Fruit fly (Drosophila melanogaster) whole organism, embryonic: Measurements from ENCODE around the gene CG15406.
A peak's percentile ranks its signal among the peaks of the same experiment; 100 is the strongest.

Experiments used
- Adf1 ChIP-seq: fragments of 200-800 bp; sonication (Bioruptor generic); IDR thresholded peaks from 2 replicates; pipeline ENCODE4 v1.3.6; 2022; ENCODE audit warnings: missing biosample characterization, missing genetic modification characterization
- Aef1 ChIP-seq: fragments of 200-800 bp; sonication (Bioruptor generic); IDR thresholded peaks from 3 replicates; pipeline ENCODE4 v1.3.6; 2022; ENCODE audit warnings: missing biosample characterization, missing genetic modification characterization
- CG1024 ChIP-seq: fragments of 200-800 bp; sonication (Bioruptor generic); IDR thresholded peaks from 2 replicates; pipeline ENCODE4 v1.3.6; 2022; ENCODE audit warnings: missing biosample characterization, missing genetic modification characterization
- CG11504 ChIP-seq: fragments of 200-800 bp; sonication (Bioruptor generic); optimal IDR thresholded peaks from 3 replicates; lab custom pipeline; 2019; ENCODE audit warnings: missing biosample characterization, mild to moderate bottlenecking, missing genetic modification characterization, moderate library complexity
- CG11560 ChIP-seq: fragments of 200-800 bp; sonication (Bioruptor generic); IDR thresholded peaks from 3 replicates; pipeline ENCODE4 v1.3.6; 2022; ENCODE audit warnings: missing biosample characterization, missing genetic modification characterization
- CG12219 ChIP-seq: fragments of 200-800 bp; sonication (Bioruptor generic); optimal IDR thresholded peaks from 3 replicates; lab custom pipeline; 2018; ENCODE audit warnings: missing biosample characterization, mild to moderate bottlenecking, missing genetic modification characterization
- CG15479 ChIP-seq: fragments of 200-800 bp; sonication (Bioruptor generic); optimal IDR thresholded peaks from 3 replicates; lab custom pipeline; 2019; ENCODE audit warnings: missing biosample characterization, mild to moderate bottlenecking, missing genetic modification characterization, moderate library complexity
- CG15696 ChIP-seq: fragments of 200-800 bp; sonication (Bioruptor generic); optimal IDR thresholded peaks from 2 replicates; lab custom pipeline; 2019; ENCODE audit warnings: missing biosample characterization, mild to moderate bottlenecking, missing genetic modification characterization, moderate library complexity
- CG2678 ChIP-seq: fragments of 200-800 bp; sonication (Bioruptor generic); optimal IDR thresholded peaks from 3 replicates; lab custom pipeline; 2019; ENCODE audit warnings: missing biosample characterization, mild to moderate bottlenecking, missing genetic modification characterization, moderate library complexity
- CG3065 ChIP-seq: fragments of 200-800 bp; sonication (Bioruptor generic); optimal IDR thresholded peaks from 2 replicates; lab custom pipeline; 2016; ENCODE audit warnings: missing biosample characterization, missing genetic modification characterization
- CG32772 ChIP-seq: fragments of 200-800 bp; sonication (Bioruptor generic); IDR thresholded peaks from 2 replicates; pipeline ENCODE4 v1.3.6; 2022; ENCODE audit warnings: missing biosample characterization, missing genetic modification characterization
- CG43689 ChIP-seq: fragments of 200-800 bp; sonication (Bioruptor generic); IDR thresholded peaks from 2 replicates; pipeline ENCODE4 v1.3.6; 2022; ENCODE audit warnings: missing biosample characterization, missing genetic modification characterization
- CG4730 ChIP-seq: fragments of 200-800 bp; sonication (Bioruptor generic); IDR thresholded peaks from 2 replicates; pipeline ENCODE4 v1.3.6; 2022; ENCODE audit warnings: missing biosample characterization, missing genetic modification characterization
- CG6654 ChIP-seq: fragments of 200-800 bp; sonication (Bioruptor generic); optimal IDR thresholded peaks from 2 replicates; lab custom pipeline; 2017; ENCODE audit warnings: missing biosample characterization, mild to moderate bottlenecking, missing genetic modification characterization
- CG6689 ChIP-seq: fragments of 200-800 bp; sonication (Bioruptor generic); IDR thresholded peaks from 2 replicates; pipeline ENCODE4 v1.3.6; 2022; ENCODE audit warnings: missing biosample characterization, missing genetic modification characterization
- CG7372 ChIP-seq: fragments of 200-800 bp; sonication (Bioruptor generic); IDR thresholded peaks from 2 replicates; pipeline ENCODE4 v1.3.6; 2022; ENCODE audit warnings: missing biosample characterization, missing genetic modification characterization
- CG8388 ChIP-seq: fragments of 200-800 bp; sonication (Bioruptor generic); optimal IDR thresholded peaks from 2 replicates; lab custom pipeline; 2019; ENCODE audit warnings: missing biosample characterization, mild to moderate bottlenecking, missing genetic modification characterization, moderate library complexity
- D ChIP-seq, 2 experiments: fragments of 200-800 bp in 1 of 2; fragments of >200 bp in 1 of 2; sonication (Bioruptor generic) in 1 of 2; optimal IDR thresholded peaks; 2 replicates in 1 of 2; 3 replicates in 1 of 2; lab custom pipeline; 2017; ENCODE audit warnings: mild to moderate bottlenecking in 1 of 2, missing biosample characterization in 1 of 2, missing genetic modification characterization in 1 of 2, missing genetic modification reagents in 1 of 2
- Dfd ChIP-seq, 2 experiments: fragments of >200 bp; optimal IDR thresholded peaks; 2 replicates each; lab custom pipeline; 2017; ENCODE audit warnings: missing biosample characterization in 2 of 2, missing genetic modification characterization in 2 of 2
- Drgx ChIP-seq: fragments of 200-800 bp; sonication (Bioruptor generic); IDR thresholded peaks from 2 replicates; pipeline ENCODE4 v1.3.6; 2022; ENCODE audit warnings: missing biosample characterization, missing genetic modification characterization
- E2f1 ChIP-seq: fragments of 200-800 bp; sonication (Bioruptor generic); IDR thresholded peaks from 2 replicates; pipeline ENCODE4 v1.3.6; 2022; ENCODE audit warnings: missing biosample characterization, missing genetic modification characterization
- ERR ChIP-seq: fragments of 200-800 bp; sonication (Bioruptor generic); optimal IDR thresholded peaks from 2 replicates; lab custom pipeline; 2016; ENCODE audit warnings: missing biosample characterization, missing genetic modification characterization
- Kr ChIP-seq: fragments of 200-800 bp; sonication (Bioruptor generic); optimal IDR thresholded peaks from 2 replicates; lab custom pipeline; 2017; ENCODE audit warnings: missing biosample characterization, mild to moderate bottlenecking, missing genetic modification characterization
- Ptx1 ChIP-seq: fragments of 200-800 bp; sonication (Bioruptor generic); IDR thresholded peaks from 2 replicates; pipeline ENCODE4 v1.3.6; 2022; ENCODE audit warnings: missing biosample characterization, missing genetic modification characterization
- Ravus ChIP-seq: fragments of 200-800 bp; sonication (Bioruptor generic); IDR thresholded peaks from 2 replicates; pipeline ENCODE4 v1.3.6; 2022; ENCODE audit warnings: missing biosample characterization, missing genetic modification characterization
- Six4 ChIP-seq: fragments of 200-800 bp; sonication (Bioruptor generic); optimal IDR thresholded peaks from 2 replicates; lab custom pipeline; 2016; ENCODE audit warnings: missing biosample characterization, missing genetic modification characterization
- Taf1 ChIP-seq: fragments of 200-800 bp; sonication (Bioruptor generic); IDR thresholded peaks from 2 replicates; pipeline ENCODE4 v1.3.6; 2022; ENCODE audit warnings: missing biosample characterization, missing genetic modification characterization
- Trl ChIP-seq, 3 experiments: fragments of >200 bp in 2 of 3; fragments of 200-800 bp in 1 of 3; sonication (Bioruptor generic) in 1 of 3; optimal IDR thresholded peaks; 2 replicates in 1 of 3; 3 replicates in 2 of 3; lab custom pipeline; 2016 to 2017; ENCODE audit warnings: missing biosample characterization in 1 of 3, missing genetic modification characterization in 1 of 3
- YL-1 ChIP-seq: fragments of 200-800 bp; sonication (Bioruptor generic); optimal IDR thresholded peaks from 3 replicates; lab custom pipeline; 2017; ENCODE audit warnings: missing biosample characterization, mild to moderate bottlenecking, missing genetic modification characterization
- br ChIP-seq: fragments of >200 bp; optimal IDR thresholded peaks from 2 replicates; lab custom pipeline; 2017
- cad ChIP-seq: fragments of >200 bp; optimal IDR thresholded peaks from 2 replicates; lab custom pipeline; 2017; ENCODE audit warnings: missing biosample characterization, missing genetic modification characterization
- chif ChIP-seq, 2 experiments: fragments of 200-800 bp; sonication (Bioruptor generic); optimal IDR thresholded peaks; 3 replicates each; lab custom pipeline; 2016; ENCODE audit warnings: missing biosample characterization in 2 of 2, missing genetic modification characterization in 2 of 2
- danr ChIP-seq: fragments of 200-800 bp; sonication (Bioruptor generic); IDR thresholded peaks from 2 replicates; pipeline ENCODE4 v1.3.6; 2022; ENCODE audit warnings: missing biosample characterization, missing genetic modification characterization
- dimm ChIP-seq: fragments of 200-800 bp; sonication (Bioruptor generic); IDR thresholded peaks from 2 replicates; pipeline ENCODE4 v1.3.6; 2022; ENCODE audit warnings: missing biosample characterization, missing genetic modification characterization
- dm ChIP-seq: fragments of 200-800 bp; sonication (Bioruptor generic); optimal IDR thresholded peaks from 3 replicates; lab custom pipeline; 2016; ENCODE audit warnings: missing biosample characterization, missing genetic modification characterization
- fu2 ChIP-seq: fragments of 200-800 bp; sonication (Bioruptor generic); optimal IDR thresholded peaks from 2 replicates; lab custom pipeline; 2016; ENCODE audit warnings: missing biosample characterization, missing genetic modification characterization
- gcm2 ChIP-seq: fragments of 200-800 bp; sonication (Bioruptor generic); optimal IDR thresholded peaks from 2 replicates; lab custom pipeline; 2016; ENCODE audit warnings: missing biosample characterization, missing genetic modification characterization
- gem ChIP-seq: fragments of 200-800 bp; sonication (Bioruptor generic); optimal IDR thresholded peaks from 2 replicates; lab custom pipeline; 2019; ENCODE audit warnings: missing biosample characterization, mild to moderate bottlenecking, missing genetic modification characterization, moderate library complexity
- grau ChIP-seq: fragments of 200-800 bp; optimal IDR thresholded peaks from 3 replicates; lab custom pipeline; 2019; ENCODE audit warnings: missing biosample characterization, mild to moderate bottlenecking, missing genetic modification characterization, moderate library complexity
- inv ChIP-seq: fragments of 200-800 bp; sonication (Bioruptor generic); IDR thresholded peaks from 2 replicates; pipeline ENCODE4 v1.3.6; 2022; ENCODE audit warnings: missing biosample characterization, missing genetic modification characterization; ENCODE audit not compliant: partially characterized antibody
- kay ChIP-seq: fragments of 200-800 bp; sonication (Bioruptor generic); optimal IDR thresholded peaks from 2 replicates; lab custom pipeline; 2016; ENCODE audit warnings: missing biosample characterization, missing genetic modification characterization
- lmd ChIP-seq: fragments of 200-800 bp; sonication (Bioruptor generic); IDR thresholded peaks from 2 replicates; pipeline ENCODE4 v1.3.6; 2022; ENCODE audit warnings: missing biosample characterization, missing genetic modification characterization
- maf-S ChIP-seq: fragments of 200-800 bp; sonication (Bioruptor generic); optimal IDR thresholded peaks from 2 replicates; lab custom pipeline; 2016; ENCODE audit warnings: missing biosample characterization, missing genetic modification characterization
- pho ChIP-seq: fragments of 200-800 bp; sonication (Bioruptor generic); optimal IDR thresholded peaks from 2 replicates; lab custom pipeline; 2016; ENCODE audit warnings: missing biosample characterization, missing genetic modification characterization
- rib ChIP-seq: fragments of 200-800 bp; sonication (Bioruptor generic); IDR thresholded peaks from 2 replicates; pipeline ENCODE4 v1.3.6; 2022; ENCODE audit warnings: missing biosample characterization, missing genetic modification characterization
- run ChIP-seq: fragments of 200-800 bp; sonication (Bioruptor generic); optimal IDR thresholded peaks from 3 replicates; lab custom pipeline; 2018; ENCODE audit warnings: missing biosample characterization, mild to moderate bottlenecking, missing genetic modification characterization
- sd ChIP-seq: fragments of 200-800 bp; sonication (Bioruptor generic); optimal IDR thresholded peaks from 3 replicates; lab custom pipeline; 2018; ENCODE audit warnings: missing biosample characterization, mild to moderate bottlenecking, missing genetic modification characterization, moderate library complexity
- sim ChIP-seq: fragments of 200-800 bp; sonication (Bioruptor generic); IDR thresholded peaks from 2 replicates; pipeline ENCODE4 v1.3.6; 2022; ENCODE audit warnings: missing biosample characterization, missing genetic modification characterization
- tgo ChIP-seq: fragments of 200-800 bp; sonication (Bioruptor generic); IDR thresholded peaks from 3 replicates; pipeline ENCODE4 v1.3.6; 2022; ENCODE audit warnings: missing biosample characterization, missing genetic modification characterization
- unpg ChIP-seq: fragments of 200-800 bp; sonication (Bioruptor generic); optimal IDR thresholded peaks from 3 replicates; lab custom pipeline; 2018; ENCODE audit warnings: missing biosample characterization, mild to moderate bottlenecking, missing genetic modification characterization, moderate library complexity

The CG15406 gene

dm6 chr2L:3354642-3355380 lies 45.8 kb downstream of the CG15406 start, which contains the start of gene E23 (continued):
- TF ChIP-seq unpg (GFP tag; lab: Kevin White, UChicago) (peak; percentile 99), YL-1 (peak; percentile 97), rib (GFP tag; lab: Robert Waterston, UW) (peak; percentile 96), sim (GFP tag; lab: Robert Waterston, UW) (peak; percentile 95), Adf1 (GFP tag; lab: Robert Waterston, UW) (peak; percentile 86), CG2678 (tag; lab: Kevin White, UChicago) (peak; percentile 99), Kr (peak; percentile 83), br (lab: Kevin White, UChicago) (no peak), CG6689 (peak; percentile 98), CG4730 (peak; percentile 96), Dfd (GFP tag; optimal IDR thresholded peaks at IDR 0.05; lab: Kevin White, UChicago) (no peak), Ptx1 (peak; percentile 99), Trl (optimal IDR thresholded peaks at IDR 0.05; lab: Kevin White, UChicago) (peak; percentile 88 to 97), Trl (GFP tag; optimal IDR thresholded peaks at IDR 0.05; lab: Kevin White, UChicago) (peak; percentile 94), Taf1 (peak; percentile 92), CG43689 (GFP tag; lab: Robert Waterston, UW) (peak; percentile 96), maf-S (GFP tag; lab: Kevin White, UChicago) (peak; percentile 93), CG8388 (GFP tag; lab: Kevin White, UChicago) (peak; percentile 99), gem (tag; lab: Kevin White, UChicago) (peak; percentile 100), tgo (GFP tag; lab: Robert Waterston, UW) (peak; percentile 99), chif (GFP tag; optimal IDR thresholded peaks at IDR 0.05; lab: Kevin White, UChicago) (peak; percentile 96 to 97), Six4 (GFP tag; lab: Kevin White, UChicago) (peak; percentile 98), cad (GFP tag; lab: Kevin White, UChicago) (no peak), CG6654 (GFP tag; lab: Kevin White, UChicago) (peak; percentile 92), CG1024 (peak; percentile 93), dm (peak; percentile 91), CG7372 (GFP tag; lab: Robert Waterston, UW) (peak; percentile 98), CG12219 (peak; percentile 96), CG15696 (peak; percentile 94), danr (GFP tag; lab: Robert Waterston, UW) (peak; percentile 97), CG3065 (GFP tag; lab: Kevin White, UChicago) (peak; percentile 96), CG11504 (peak; percentile 98), run (tag; lab: Kevin White, UChicago) (peak; percentile 99), ERR (peak; percentile 89), dimm (peak; percentile 93), fu2 (GFP tag; lab: Kevin White, UChicago) (peak; percentile 94), sd (tag; lab: Kevin White, UChicago) (peak; percentile 95), lmd (GFP tag; lab: Robert Waterston, UW) (peak; percentile 99), Ravus (GFP tag; lab: Robert Waterston, UW) (peak; percentile 93), CG15479 (GFP tag; lab: Kevin White, UChicago) (no peak), E2f1 (peak; percentile 97), CG32772 (GFP tag; lab: Robert Waterston, UW) (peak; percentile 97), grau (peak; percentile 99), Drgx (peak; percentile 98), inv (GFP tag; lab: Robert Waterston, UW) (no peak), pho (GFP tag; lab: Kevin White, UChicago) (peak; percentile 96), Aef1 (GFP tag; lab: Robert Waterston, UW) (peak; percentile 98), kay (peak; percentile 97), D (optimal IDR thresholded peaks at IDR 0.05; lab: Kevin White, UChicago) (no peak), D (GFP tag; optimal IDR thresholded peaks at IDR 0.05; lab: Kevin White, UChicago) (peak; percentile 99), CG11560 (tag; lab: Robert Waterston, UW) (peak; percentile 91), gcm2 (GFP tag; lab: Kevin White, UChicago) (peak; percentile 93)
